Fruit fly (Drosophila melanogaster): ENCODE measurements around the gene kmr.

Gene kmr

DNA sequence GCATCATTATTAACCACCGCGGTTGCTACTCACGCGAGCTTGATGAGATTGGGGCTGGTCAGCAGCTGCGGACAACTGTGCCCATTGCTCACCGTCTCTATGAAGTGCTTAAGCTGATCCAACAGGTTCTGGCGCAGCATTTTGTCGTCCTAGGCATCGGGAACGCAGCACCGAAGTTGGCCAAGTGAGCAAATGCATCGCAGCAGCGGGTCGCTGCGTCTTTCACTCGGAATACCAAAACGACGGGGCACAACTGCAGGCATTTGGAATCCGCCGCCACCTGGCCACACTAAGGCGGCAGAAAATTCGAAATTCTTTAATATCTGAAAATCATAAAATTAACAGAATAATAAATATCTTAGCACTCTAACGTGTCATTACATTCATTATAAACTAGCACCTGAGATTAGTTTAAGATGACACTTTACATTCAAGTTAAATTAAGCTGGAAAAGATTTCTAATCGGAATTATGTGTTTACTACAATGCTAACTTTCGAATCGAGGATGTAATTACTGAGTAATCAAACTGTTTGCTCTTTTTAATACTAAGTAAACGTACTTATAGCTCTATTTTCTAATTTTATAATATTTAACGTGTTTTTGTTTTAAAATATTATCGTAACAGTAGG is 31.9 kb upstream of the kmr start (continued):
- TF ChIP-seq Atf6 (GFP tag; IDR thresholded peaks at IDR 0.05) (no peak), Dref (GFP tag; IDR thresholded peaks at IDR 0.05) (no peak), Ada2b (GFP tag; IDR thresholded peaks at IDR 0.05) (no peak), Myb (GFP tag; optimal IDR thresholded peaks at IDR 0.05) (no peak), fd3F (GFP tag; optimal IDR thresholded peaks at IDR 0.05) (no peak), CG4404 (GFP tag; IDR thresholded peaks at IDR 0.05) (no peak), Bgb (GFP tag; IDR thresholded peaks at IDR 0.05; ENCODE audit: partially characterized antibody) (no peak), amos (GFP tag; IDR thresholded peaks at IDR 0.05; ENCODE audit: partially characterized antibody) (no peak), pros (GFP tag; optimal IDR thresholded peaks at IDR 0.05) (no peak), CG8765 (GFP tag; IDR thresholded peaks at IDR 0.05) (no peak), CG31388 (GFP tag; optimal IDR thresholded peaks at IDR 0.05) (no peak), CG10979 (tag; optimal IDR thresholded peaks at IDR 0.05) (no peak), cg (GFP tag; optimal IDR thresholded peaks at IDR 0.05) (no peak), dati (GFP tag; IDR thresholded peaks at IDR 0.05) (no peak), CG9876 (GFP tag; optimal IDR thresholded peaks at IDR 0.05) (no peak), CG4854 (GFP tag; optimal IDR thresholded peaks at IDR 0.05) (no peak), exex (tag; optimal IDR thresholded peaks at IDR 0.05) (no peak), MESR4 (GFP tag; optimal IDR thresholded peaks at IDR 0.05) (peak; percentile 99), CG14965 (GFP tag; optimal IDR thresholded peaks at IDR 0.05; ENCODE audit: borderline replicate concordance) (no peak), CG6854 (GFP tag; optimal IDR thresholded peaks at IDR 0.05) (no peak), Trl (optimal IDR thresholded peaks at IDR 0.05) (no peak), Trl (GFP tag; optimal IDR thresholded peaks at IDR 0.05) (no peak), Nf-YA (GFP tag; IDR thresholded peaks at IDR 0.05) (no peak), crol (GFP tag; IDR thresholded peaks at IDR 0.05) (no peak), zfh2 (GFP tag; optimal IDR thresholded peaks at IDR 0.05) (no peak), sqz (GFP tag; optimal IDR thresholded peaks at IDR 0.05) (no peak), CG17361 (GFP tag; IDR thresholded peaks at IDR 0.05) (no peak), H15 (GFP tag; IDR thresholded peaks at IDR 0.05) (no peak), Sox102F (GFP tag; optimal IDR thresholded peaks at IDR 0.05) (no peak), C15 (GFP tag; IDR thresholded peaks at IDR 0.05) (no peak), CG7786 (GFP tag; optimal IDR thresholded peaks at IDR 0.05) (no peak), usp (GFP tag; optimal IDR thresholded peaks at IDR 0.05) (no peak), sisA (GFP tag; IDR thresholded peaks at IDR 0.05) (no peak), Hmx (GFP tag; optimal IDR thresholded peaks at IDR 0.05) (no peak), dmrt11E (tag; optimal IDR thresholded peaks at IDR 0.05) (no peak), unpg (GFP tag; optimal IDR thresholded peaks at IDR 0.05) (no peak), ato (GFP tag; IDR thresholded peaks at IDR 0.05; ENCODE audit: partially characterized antibody) (no peak), Gug (GFP tag; IDR thresholded peaks at IDR 0.05) (no peak)

DNA sequence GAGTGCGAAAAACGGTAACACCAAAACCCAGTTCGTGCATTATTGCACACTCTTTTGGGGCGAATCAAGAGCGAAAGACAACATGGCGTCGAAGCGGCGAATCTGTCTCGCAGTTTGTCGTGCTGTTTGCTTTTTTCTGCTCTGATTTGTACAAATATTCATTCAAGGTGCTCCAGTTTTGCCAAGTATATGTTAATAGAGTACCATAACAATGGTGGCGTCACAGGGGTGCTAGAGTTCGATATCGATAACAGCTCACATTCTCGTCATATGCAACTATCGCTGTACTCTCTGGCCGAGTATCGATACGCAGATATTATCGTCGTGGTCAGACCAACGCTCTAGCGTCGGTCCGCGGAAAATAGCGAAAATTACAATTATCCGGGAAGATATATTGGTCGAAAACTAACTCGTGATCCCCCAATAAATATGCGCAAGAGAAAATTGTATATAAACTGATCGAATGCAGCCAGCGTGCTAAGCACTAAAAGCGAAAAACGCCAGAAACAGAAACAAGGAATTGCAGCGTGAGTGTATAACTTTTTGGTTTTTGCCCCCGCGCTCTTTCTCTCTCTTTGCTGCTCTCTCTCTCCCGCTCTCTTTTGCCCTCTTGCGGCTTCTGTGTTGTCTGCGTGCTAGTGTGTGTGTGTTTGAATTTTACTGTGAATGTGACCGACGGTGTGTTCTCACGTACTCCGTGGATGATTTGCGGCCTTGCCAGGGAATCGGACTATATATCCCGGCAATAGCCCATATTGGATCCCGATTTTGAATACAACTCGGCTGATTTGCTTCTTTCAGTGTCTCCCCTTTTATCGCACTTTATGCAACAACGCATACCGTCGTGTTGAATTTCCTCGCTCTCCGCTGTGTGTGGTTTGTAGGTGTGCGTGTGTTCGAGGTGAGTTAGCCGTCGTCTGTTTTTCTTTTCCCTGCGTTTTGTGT is 31.1 kb upstream of the kmr start, which contains the start of gene flfl:
Gene flfl (plus strand): TSS at position 298 of the 945 bp plus-strand sequence.
- no peak for TF ChIP-seq az2 (GFP tag; optimal IDR thresholded peaks at IDR 0.05)
- no peak for TF ChIP-seq Ravus (GFP tag; IDR thresholded peaks at IDR 0.05)
- no peak for TF ChIP-seq Hmx (GFP tag; optimal IDR thresholded peaks at IDR 0.05)
- TF ChIP-seq seq (GFP tag; IDR thresholded peaks at IDR 0.05) = no peak
- no peak for TF ChIP-seq org-1 (GFP tag; optimal IDR thresholded peaks at IDR 0.05)
- TF ChIP-seq CG33557 (GFP tag; optimal IDR thresholded peaks at IDR 0.05) = peak; percentile 1
- no peak for TF ChIP-seq Lhr (GFP tag; optimal IDR thresholded peaks at IDR 0.05)
- TF ChIP-seq ac (GFP tag; optimal IDR thresholded peaks at IDR 0.05) = no peak
- no peak for TF ChIP-seq CG7357 (GFP tag; IDR thresholded peaks at IDR 0.05)
- TF ChIP-seq zfh1 (GFP tag; IDR thresholded peaks at IDR 0.05) = no peak
- no peak for TF ChIP-seq CG32767 (GFP tag; IDR thresholded peaks at IDR 0.05)
- TF ChIP-seq CG34224 (GFP tag; IDR thresholded peaks at IDR 0.05; ENCODE audit: partially characterized antibody) = no peak
- no peak for TF ChIP-seq unpg (GFP tag; optimal IDR thresholded peaks at IDR 0.05)
- TF ChIP-seq Dref (GFP tag; IDR thresholded peaks at IDR 0.05) = no peak
- no peak for TF ChIP-seq CG10565 (GFP tag; optimal IDR thresholded peaks at IDR 0.05)
- TF ChIP-seq CG2889 (GFP tag; IDR thresholded peaks at IDR 0.05) = no peak
